Fruit fly (Drosophila melanogaster) whole organism, embryonic: Measurements from ENCODE around the gene CG32106.
A peak's percentile ranks its signal among the peaks of the same experiment; 100 is the strongest.

Experiments
- CG13424 ChIP-seq: fragments of 200-800 bp; sonication (Bioruptor generic); optimal IDR thresholded peaks from 2 replicates; lab custom pipeline; 2019; ENCODE audit warnings: missing biosample characterization, mild to moderate bottlenecking, missing genetic modification characterization, moderate library complexity
- CG16779 ChIP-seq: fragments of 200-800 bp; sonication (Bioruptor generic); IDR thresholded peaks from 2 replicates; pipeline ENCODE4 v1.3.6; 2022; ENCODE audit warnings: missing biosample characterization, missing genetic modification characterization
- CG32772 ChIP-seq: fragments of 200-800 bp; sonication (Bioruptor generic); IDR thresholded peaks from 2 replicates; pipeline ENCODE4 v1.3.6; 2022; ENCODE audit warnings: missing biosample characterization, missing genetic modification characterization
- CG4730 ChIP-seq: fragments of 200-800 bp; sonication (Bioruptor generic); IDR thresholded peaks from 2 replicates; pipeline ENCODE4 v1.3.6; 2022; ENCODE audit warnings: missing biosample characterization, missing genetic modification characterization
- ERR ChIP-seq: fragments of 200-800 bp; sonication (Bioruptor generic); optimal IDR thresholded peaks from 2 replicates; lab custom pipeline; 2016; ENCODE audit warnings: missing biosample characterization, missing genetic modification characterization
- crc ChIP-seq: fragments of 200-800 bp; sonication (Bioruptor generic); optimal IDR thresholded peaks from 2 replicates; lab custom pipeline; 2016; ENCODE audit warnings: missing biosample characterization, missing genetic modification characterization
- lola ChIP-seq, 3 experiments: fragments of >200 bp in 2 of 3; fragments of 200-800 bp in 1 of 3; sonication (Bioruptor generic) in 1 of 3; optimal IDR thresholded peaks; 2 replicates each; lab custom pipeline; 2017 to 2019; ENCODE audit warnings: missing biosample characterization in 3 of 3, missing genetic modification characterization in 3 of 3, mild to moderate bottlenecking in 1 of 3, moderate library complexity in 1 of 3
- sqz ChIP-seq: fragments of 200-800 bp; sonication (Bioruptor generic); optimal IDR thresholded peaks from 3 replicates; lab custom pipeline; 2018; ENCODE audit warnings: missing biosample characterization, mild to moderate bottlenecking, missing genetic modification characterization
- vvl ChIP-seq: fragments of 200-800 bp; sonication (Bioruptor generic); IDR thresholded peaks from 2 replicates; pipeline ENCODE4 v1.3.6; 2022; ENCODE audit warnings: missing biosample characterization, missing genetic modification characterization
- wdn ChIP-seq: fragments of 200-800 bp; sonication (Bioruptor generic); IDR thresholded peaks from 2 replicates; pipeline ENCODE4 v1.3.6; 2022; ENCODE audit warnings: missing biosample characterization, missing genetic modification characterization
- zen2 ChIP-seq: fragments of 200-800 bp; sonication (Bioruptor generic); IDR thresholded peaks from 3 replicates; pipeline ENCODE4 v1.3.6; 2022; ENCODE audit warnings: missing biosample characterization, missing genetic modification characterization; ENCODE audit not compliant: partially characterized antibody
- zf30C ChIP-seq: fragments of 200-800 bp; sonication (Bioruptor generic); optimal IDR thresholded peaks from 3 replicates; lab custom pipeline; 2018; ENCODE audit warnings: missing biosample characterization, mild to moderate bottlenecking, missing genetic modification characterization

DNA sequence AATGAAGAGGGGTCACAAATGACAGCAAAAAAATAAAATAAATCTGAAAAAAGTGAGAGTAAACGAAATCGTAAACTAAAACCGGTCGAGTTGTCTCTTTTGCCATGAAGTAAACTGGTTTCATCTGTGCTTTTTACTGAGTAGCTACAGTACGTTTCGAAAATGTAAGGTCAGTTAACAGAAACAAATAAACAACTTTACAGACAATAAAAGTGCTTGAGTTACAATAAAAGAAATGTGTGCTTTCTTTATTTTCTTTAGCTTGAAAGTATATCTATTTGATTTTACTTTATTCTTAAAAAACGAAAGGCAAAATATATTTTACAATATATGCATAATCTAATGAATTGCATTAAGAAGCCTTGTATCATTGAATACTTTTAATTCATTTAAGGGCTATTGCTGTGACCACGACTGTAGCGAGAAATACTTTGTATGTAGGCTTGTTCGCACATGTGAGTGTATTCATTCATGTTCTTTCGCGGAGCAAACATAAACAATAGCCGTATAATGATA is 14.5 kb upstream of the CG32106 start:
- TF ChIP-seq CG32772 (GFP tag; lab: Robert Waterston, UW), result no peak
- TF ChIP-seq CG4730 (GFP tag; lab: Robert Waterston, UW), result no peak
- TF ChIP-seq CG16779, result no peak
- no peak for TF ChIP-seq ERR (GFP tag; lab: Kevin White, UChicago)
- TF ChIP-seq CG13424 (tag; lab: Kevin White, UChicago), result peak; percentile 78
- peak; percentile 55 for TF ChIP-seq vvl (GFP tag; lab: Robert Waterston, UW)
- TF ChIP-seq zen2, result no peak
- no peak for TF ChIP-seq zf30C (GFP tag; lab: Kevin White, UChicago)
- no peak for TF ChIP-seq crc (GFP tag; lab: Kevin White, UChicago)
- peak in 1 of 3 experiments; percentile 48 for TF ChIP-seq lola (GFP tag; optimal IDR thresholded peaks at IDR 0.05; lab: Kevin White, UChicago)
- TF ChIP-seq wdn (GFP tag; lab: Robert Waterston, UW), result 0 out of 2 replicates have a peak, but pooled peaks have one; percentile 9
- peak; percentile 82 for TF ChIP-seq sqz (GFP tag; lab: Kevin White, UChicago)
